Fruit fly (Drosophila melanogaster): ENCODE results near the gene eys.

DNA sequence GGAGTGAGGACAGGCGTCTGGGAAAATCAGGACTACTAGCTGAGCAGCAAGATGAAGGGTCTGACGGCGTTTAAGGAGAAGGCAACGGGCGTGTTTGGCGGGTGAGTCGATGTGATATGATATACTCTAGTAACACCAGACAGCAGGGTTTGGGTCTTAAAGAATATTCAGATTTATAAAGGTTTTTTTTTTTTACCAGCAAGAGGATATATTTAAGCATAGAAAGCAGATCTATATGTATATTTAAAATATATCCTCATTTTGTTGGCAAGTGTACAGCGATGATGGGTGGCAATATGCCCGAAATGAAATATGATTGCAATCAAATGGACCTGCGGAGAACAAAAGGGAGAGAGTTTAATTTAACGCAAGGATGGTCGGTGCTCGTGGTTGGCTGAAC, 90.7 kb downstream of the eys start:
- TF ChIP-seq psq (GFP tag; optimal IDR thresholded peaks at IDR 0.05) (no peak), Sp1 (GFP tag; optimal IDR thresholded peaks at IDR 0.05) (no peak)
